Fruit fly (Drosophila melanogaster) whole organism, embryonic: Measurements from ENCODE around the gene SPoCk.
A peak's percentile ranks its signal among the peaks of the same experiment; 100 is the strongest.

Source experiments
- Bteb2 ChIP-seq: fragments of 200-800 bp; sonication (Bioruptor generic); optimal IDR thresholded peaks from 2 replicates; lab custom pipeline; 2016; ENCODE audit warnings: missing biosample characterization, missing genetic modification characterization
- CG10267 ChIP-seq: fragments of 200-800 bp; sonication (Bioruptor generic); optimal IDR thresholded peaks from 2 replicates; lab custom pipeline; 2018; ENCODE audit warnings: missing biosample characterization, mild to moderate bottlenecking, missing genetic modification characterization, moderate library complexity
- CG10431 ChIP-seq: fragments of 200-800 bp; sonication (Bioruptor generic); optimal IDR thresholded peaks from 3 replicates; lab custom pipeline; 2018; ENCODE audit warnings: missing biosample characterization, mild to moderate bottlenecking, missing genetic modification characterization
- CG11560 ChIP-seq: fragments of 200-800 bp; sonication (Bioruptor generic); IDR thresholded peaks from 3 replicates; pipeline ENCODE4 v1.3.6; 2022; ENCODE audit warnings: missing biosample characterization, missing genetic modification characterization
- CG12219 ChIP-seq: fragments of 200-800 bp; sonication (Bioruptor generic); optimal IDR thresholded peaks from 3 replicates; lab custom pipeline; 2018; ENCODE audit warnings: missing biosample characterization, mild to moderate bottlenecking, missing genetic modification characterization
- CG15073 ChIP-seq: fragments of 200-800 bp; sonication (Bioruptor generic); optimal IDR thresholded peaks from 2 replicates; lab custom pipeline; 2016; ENCODE audit warnings: missing biosample characterization, missing genetic modification characterization
- CG17328 ChIP-seq: fragments of 200-800 bp; sonication (Bioruptor generic); IDR thresholded peaks from 2 replicates; pipeline ENCODE4 v1.3.6; 2022; ENCODE audit warnings: missing biosample characterization, missing genetic modification characterization
- CG17829 ChIP-seq: fragments of 200-800 bp; optimal IDR thresholded peaks from 2 replicates; lab custom pipeline; 2019; ENCODE audit warnings: missing biosample characterization, mild to moderate bottlenecking, missing genetic modification characterization, moderate library complexity
- CG30403 ChIP-seq: fragments of 200-800 bp; sonication (Bioruptor generic); optimal IDR thresholded peaks from 3 replicates; lab custom pipeline; 2016; ENCODE audit warnings: missing biosample characterization, missing genetic modification characterization
- CG31441 ChIP-seq: fragments of 200-800 bp; sonication (Bioruptor generic); IDR thresholded peaks from 2 replicates; pipeline ENCODE4 v1.3.6; 2022; ENCODE audit warnings: missing biosample characterization, missing genetic modification characterization
- CG32532 ChIP-seq: fragments of 200-800 bp; sonication (Bioruptor generic); IDR thresholded peaks from 2 replicates; pipeline ENCODE4 v1.3.6; 2022; ENCODE audit warnings: missing biosample characterization, missing genetic modification characterization
- CG32772 ChIP-seq: fragments of 200-800 bp; sonication (Bioruptor generic); IDR thresholded peaks from 2 replicates; pipeline ENCODE4 v1.3.6; 2022; ENCODE audit warnings: missing biosample characterization, missing genetic modification characterization
- CG4617 ChIP-seq: fragments of 200-800 bp; sonication (Bioruptor generic); optimal IDR thresholded peaks from 3 replicates; lab custom pipeline; 2016; ENCODE audit warnings: missing biosample characterization, missing genetic modification characterization, borderline replicate concordance
- CG5180 ChIP-seq: fragments of 200-800 bp; sonication (Bioruptor generic); optimal IDR thresholded peaks from 3 replicates; lab custom pipeline; 2017; ENCODE audit warnings: missing biosample characterization, missing genetic modification characterization, mild to moderate bottlenecking, moderate library complexity, missing genetic modification reagents
- CG7963 ChIP-seq: fragments of 200-800 bp; sonication (Bioruptor generic); IDR thresholded peaks from 3 replicates; pipeline ENCODE4 v1.3.6; 2022; ENCODE audit warnings: missing biosample characterization, missing genetic modification characterization; ENCODE audit not compliant: partially characterized antibody
- CG8388 ChIP-seq: fragments of 200-800 bp; sonication (Bioruptor generic); optimal IDR thresholded peaks from 2 replicates; lab custom pipeline; 2019; ENCODE audit warnings: missing biosample characterization, mild to moderate bottlenecking, missing genetic modification characterization, moderate library complexity
- CG8924 ChIP-seq: fragments of 200-800 bp; optimal IDR thresholded peaks from 3 replicates; lab custom pipeline; 2019; ENCODE audit warnings: missing biosample characterization, mild to moderate bottlenecking, missing genetic modification characterization, moderate library complexity
- CG9876 ChIP-seq: fragments of 200-800 bp; sonication (Bioruptor generic); optimal IDR thresholded peaks from 2 replicates; lab custom pipeline; 2016; ENCODE audit warnings: missing biosample characterization, missing genetic modification characterization
- Gug ChIP-seq: fragments of 200-800 bp; sonication (Bioruptor generic); IDR thresholded peaks from 4 replicates; pipeline ENCODE4 v1.3.6; 2022; ENCODE audit warnings: missing biosample characterization, missing genetic modification characterization
- H2.0 ChIP-seq: fragments of 200-800 bp; sonication (Bioruptor generic); IDR thresholded peaks from 2 replicates; pipeline ENCODE4 v1.3.6; 2022; ENCODE audit warnings: missing biosample characterization, missing genetic modification characterization
- MTF-1 ChIP-seq: fragments of 200-800 bp; sonication (Bioruptor generic); optimal IDR thresholded peaks from 2 replicates; lab custom pipeline; 2018; ENCODE audit warnings: missing biosample characterization, mild to moderate bottlenecking, missing genetic modification characterization, borderline replicate concordance
- Max ChIP-seq: fragments of 200-800 bp; sonication (Bioruptor generic); optimal IDR thresholded peaks from 2 replicates; lab custom pipeline; 2016; ENCODE audit warnings: missing biosample characterization, mild to moderate bottlenecking, missing genetic modification characterization
- Nf-YB ChIP-seq: fragments of 200-800 bp; sonication (Bioruptor generic); optimal IDR thresholded peaks from 3 replicates; lab custom pipeline; 2019; ENCODE audit warnings: missing biosample characterization, mild to moderate bottlenecking, missing genetic modification characterization, moderate library complexity
- Scr ChIP-seq: fragments of 200-800 bp; sonication (Bioruptor generic); IDR thresholded peaks from 2 replicates; pipeline ENCODE4 v1.3.6; 2022; ENCODE audit warnings: missing biosample characterization, missing genetic modification characterization; ENCODE audit not compliant: partially characterized antibody
- Tbp ChIP-seq: fragments of >200 bp; optimal IDR thresholded peaks from 2 replicates; lab custom pipeline; 2018; ENCODE audit warnings: missing biosample characterization, missing genetic modification characterization
- al ChIP-seq: fragments of 200-800 bp; sonication (Bioruptor generic); IDR thresholded peaks from 2 replicates; pipeline ENCODE4 v1.3.6; 2022; ENCODE audit warnings: missing biosample characterization, missing genetic modification characterization
- cato ChIP-seq: fragments of 200-800 bp; sonication (Bioruptor generic); optimal IDR thresholded peaks from 2 replicates; lab custom pipeline; 2016; ENCODE audit warnings: missing biosample characterization, missing genetic modification characterization, borderline replicate concordance
- caup ChIP-seq: fragments of 200-800 bp; sonication (Bioruptor generic); optimal IDR thresholded peaks from 3 replicates; lab custom pipeline; 2017; ENCODE audit warnings: missing biosample characterization, mild to moderate bottlenecking, missing genetic modification characterization, moderate library complexity; ENCODE audit not compliant: severe bottlenecking
- chif ChIP-seq, 2 experiments: fragments of 200-800 bp; sonication (Bioruptor generic); optimal IDR thresholded peaks; 3 replicates each; lab custom pipeline; 2016; ENCODE audit warnings: missing biosample characterization in 2 of 2, missing genetic modification characterization in 2 of 2
- chm ChIP-seq: fragments of 200-800 bp; sonication (Bioruptor generic); IDR thresholded peaks from 2 replicates; pipeline ENCODE4 v1.3.6; 2022; ENCODE audit warnings: missing biosample characterization, missing genetic modification characterization
- crc ChIP-seq: fragments of 200-800 bp; sonication (Bioruptor generic); optimal IDR thresholded peaks from 2 replicates; lab custom pipeline; 2016; ENCODE audit warnings: missing biosample characterization, missing genetic modification characterization
- crol ChIP-seq: fragments of 200-800 bp; sonication (Bioruptor generic); IDR thresholded peaks from 2 replicates; pipeline ENCODE4 v1.3.6; 2022; ENCODE audit warnings: missing biosample characterization, missing genetic modification characterization
- cwo ChIP-seq: fragments of 200-800 bp; sonication (Bioruptor generic); optimal IDR thresholded peaks from 3 replicates; lab custom pipeline; 2017; ENCODE audit warnings: missing biosample characterization, missing genetic modification characterization, mild to moderate bottlenecking, moderate library complexity, missing genetic modification reagents
- eyg ChIP-seq: fragments of 200-800 bp; sonication (Bioruptor generic); optimal IDR thresholded peaks from 3 replicates; lab custom pipeline; 2016; ENCODE audit warnings: missing biosample characterization, missing genetic modification characterization
- gcm ChIP-seq: fragments of 200-800 bp; sonication (Bioruptor generic); optimal IDR thresholded peaks from 2 replicates; lab custom pipeline; 2019; ENCODE audit warnings: missing biosample characterization, mild to moderate bottlenecking, missing genetic modification characterization, moderate library complexity
- gt ChIP-seq: fragments of 200-800 bp; sonication (Bioruptor generic); IDR thresholded peaks from 2 replicates; pipeline ENCODE4 v1.3.6; 2022; ENCODE audit warnings: missing biosample characterization, missing genetic modification characterization
- hkb ChIP-seq, 2 experiments: fragments of 200-800 bp in 1 of 2; fragments of >200 bp in 1 of 2; sonication (Bioruptor generic) in 1 of 2; IDR thresholded peaks in 1 of 2; optimal IDR thresholded peaks in 1 of 2; 2 replicates each; pipeline versions ENCODE4 v1.3.6 to Lab custom; 2017 to 2022; ENCODE audit warnings: missing biosample characterization in 1 of 2, missing genetic modification characterization in 1 of 2
- jing ChIP-seq: fragments of 200-800 bp; sonication (Bioruptor generic); optimal IDR thresholded peaks from 2 replicates; lab custom pipeline; 2018; ENCODE audit warnings: missing biosample characterization, mild to moderate bottlenecking, missing genetic modification characterization
- kni ChIP-seq: fragments of 200-800 bp; sonication (Bioruptor generic); optimal IDR thresholded peaks from 3 replicates; lab custom pipeline; 2017; ENCODE audit warnings: mild to moderate bottlenecking, missing biosample characterization, missing genetic modification reagents, missing genetic modification characterization
- lmd ChIP-seq: fragments of 200-800 bp; sonication (Bioruptor generic); IDR thresholded peaks from 2 replicates; pipeline ENCODE4 v1.3.6; 2022; ENCODE audit warnings: missing biosample characterization, missing genetic modification characterization
- lov ChIP-seq, 2 experiments: fragments of 200-800 bp in 1 of 2; fragments of >200 bp in 1 of 2; sonication (Bioruptor generic) in 1 of 2; IDR thresholded peaks in 1 of 2; optimal IDR thresholded peaks in 1 of 2; 2 replicates in 1 of 2; 3 replicates in 1 of 2; pipeline versions ENCODE4 v1.3.6 to Lab custom; 2017 to 2022; ENCODE audit warnings: missing biosample characterization in 1 of 2, missing genetic modification characterization in 1 of 2
- nerfin-1 ChIP-seq: fragments of 200-800 bp; sonication (Bioruptor generic); optimal IDR thresholded peaks from 3 replicates; lab custom pipeline; 2019; ENCODE audit warnings: missing biosample characterization, mild to moderate bottlenecking, missing genetic modification characterization, moderate library complexity
- pros ChIP-seq: fragments of 200-800 bp; sonication (Bioruptor generic); optimal IDR thresholded peaks from 3 replicates; lab custom pipeline; 2019; ENCODE audit warnings: missing biosample characterization, mild to moderate bottlenecking, missing genetic modification characterization, moderate library complexity
- pzg ChIP-seq: fragments of 200-800 bp; sonication (Bioruptor generic); optimal IDR thresholded peaks from 3 replicates; lab custom pipeline; 2018; ENCODE audit warnings: missing biosample characterization, mild to moderate bottlenecking, missing genetic modification characterization, moderate library complexity
- ranshi ChIP-seq: fragments of 200-800 bp; sonication (Bioruptor generic); IDR thresholded peaks from 2 replicates; pipeline ENCODE4 v1.3.6; 2022; ENCODE audit warnings: missing biosample characterization, missing genetic modification characterization
- scrt ChIP-seq: fragments of 200-800 bp; sonication (Bioruptor generic); optimal IDR thresholded peaks from 2 replicates; lab custom pipeline; 2018; ENCODE audit warnings: missing biosample characterization, mild to moderate bottlenecking, missing genetic modification characterization, moderate library complexity
- sug ChIP-seq: fragments of 200-800 bp; optimal IDR thresholded peaks from 2 replicates; lab custom pipeline; 2019; ENCODE audit warnings: missing biosample characterization, mild to moderate bottlenecking, missing genetic modification characterization, moderate library complexity
- tna ChIP-seq: fragments of 200-800 bp; sonication (Bioruptor generic); IDR thresholded peaks from 2 replicates; pipeline ENCODE4 v1.3.6; 2022; ENCODE audit warnings: missing biosample characterization, missing genetic modification characterization; ENCODE audit not compliant: partially characterized antibody
- ttk ChIP-seq: fragments of 200-800 bp; sonication (Bioruptor generic); IDR thresholded peaks from 2 replicates; pipeline ENCODE4 v2.1.2; 2022; ENCODE audit warnings: missing biosample characterization, missing genetic modification characterization

Gene SPoCk

dm6 chr3L:22773383-22773873 is 24.2 kb downstream of the SPoCk start (continued):
- TF ChIP-seq Scr (GFP tag; lab: Robert Waterston, UW) (0 out of 2 replicates have a peak, but pooled peaks have one; percentile 29), nerfin-1 (tag; lab: Kevin White, UChicago) (no peak), CG9876 (GFP tag; lab: Kevin White, UChicago) (no peak), CG10431 (GFP tag; lab: Kevin White, UChicago) (no peak), gcm (no peak), sug (tag; lab: Kevin White, UChicago) (peak; percentile 88), CG12219 (no peak), kni (GFP tag; lab: Kevin White, UChicago) (peak; percentile 73), ttk (GFP tag; lab: Robert Waterston, UW) (no peak), Bteb2 (GFP tag; lab: Kevin White, UChicago) (no peak), Tbp (GFP tag; lab: Kevin White, UChicago) (no peak), CG15073 (GFP tag; lab: Kevin White, UChicago) (no peak), H2.0 (GFP tag; lab: Robert Waterston, UW) (no peak), CG31441 (GFP tag; lab: Robert Waterston, UW) (no peak), ranshi (no peak), chif (GFP tag; optimal IDR thresholded peaks at IDR 0.05; lab: Kevin White, UChicago) (no peak), gt (GFP tag; lab: Robert Waterston, UW) (no peak), MTF-1 (GFP tag; lab: Kevin White, UChicago) (no peak), CG8924 (no peak), jing (GFP tag; lab: Kevin White, UChicago) (no peak), CG8388 (GFP tag; lab: Kevin White, UChicago) (no peak), Nf-YB (GFP tag; lab: Kevin White, UChicago) (peak; percentile 19), tna (GFP tag; lab: Robert Waterston, UW) (no peak), caup (GFP tag; lab: Kevin White, UChicago) (peak; percentile 23), CG30403 (GFP tag; lab: Kevin White, UChicago) (no peak), CG10267 (tag; lab: Kevin White, UChicago) (no peak), CG5180 (GFP tag; lab: Kevin White, UChicago) (peak; percentile 36), scrt (GFP tag; lab: Kevin White, UChicago) (no peak), CG17328 (GFP tag; lab: Robert Waterston, UW) (no peak), eyg (GFP tag; lab: Kevin White, UChicago) (no peak), cwo (GFP tag; lab: Kevin White, UChicago) (peak; percentile 92), lmd (no peak), CG4617 (GFP tag; lab: Kevin White, UChicago) (peak; percentile 59), CG7963 (GFP tag; lab: Robert Waterston, UW) (0 out of 3 replicates have a peak, but pooled peaks have one; percentile 14), lov (optimal IDR thresholded peaks at IDR 0.05; lab: Kevin White, UChicago) (no peak), lov (GFP tag; IDR thresholded peaks at IDR 0.05; lab: Robert Waterston, UW) (no peak), Max (GFP tag; lab: Kevin White, UChicago) (no peak), CG32532 (GFP tag; lab: Robert Waterston, UW) (peak; percentile 19; the same call in 1 of the 2 replicates), crol (GFP tag; lab: Robert Waterston, UW) (peak; percentile 84), al (no peak), CG11560 (tag; lab: Robert Waterston, UW) (no peak), pros (GFP tag; lab: Kevin White, UChicago) (peak; percentile 22), hkb (optimal IDR thresholded peaks at IDR 0.05; lab: Kevin White, UChicago) (no peak), hkb (GFP tag; IDR thresholded peaks at IDR 0.05; lab: Robert Waterston, UW) (no peak), chm (GFP tag; lab: Robert Waterston, UW) (no peak), CG17829 (tag; lab: Kevin White, UChicago) (peak; percentile 64), CG32772 (GFP tag; lab: Robert Waterston, UW) (no peak), crc (no peak), pzg (peak; percentile 12), cato (GFP tag; lab: Kevin White, UChicago) (no peak), Gug (no peak)
